Worm (Caenorhabditis elegans) whole organism, early embryonic: ENCODE measurements around the gene ash-2.

Experiments used
- F13C5.2 ChIP-seq: sonication (generic microtip); optimal IDR thresholded peaks from 2 replicates; lab custom pipeline; 2017; ENCODE audit warnings: mild to moderate bottlenecking, missing genetic modification characterization, inconsistent platforms, missing compliant biosample characterization
- aly-1 ChIP-seq: sonication (generic microtip); optimal IDR thresholded peaks from 2 replicates; lab custom pipeline; 2016; ENCODE audit warnings: missing genetic modification characterization, missing compliant biosample characterization
- sea-1 ChIP-seq: fragments of 200-800 bp; sonication (Bioruptor generic); conservative IDR thresholded peaks from 2 replicates; pipeline ENCODE4 v1.3.6; 2022; ENCODE audit warnings: missing genetic modification characterization, missing compliant biosample characterization
- tbx-11 ChIP-seq: fragments of 200-800 bp; sonication (Bioruptor generic); IDR thresholded peaks from 2 replicates; pipeline ENCODE4 v1.3.6; 2022; ENCODE audit warnings: missing genetic modification characterization, missing compliant biosample characterization

DNA sequence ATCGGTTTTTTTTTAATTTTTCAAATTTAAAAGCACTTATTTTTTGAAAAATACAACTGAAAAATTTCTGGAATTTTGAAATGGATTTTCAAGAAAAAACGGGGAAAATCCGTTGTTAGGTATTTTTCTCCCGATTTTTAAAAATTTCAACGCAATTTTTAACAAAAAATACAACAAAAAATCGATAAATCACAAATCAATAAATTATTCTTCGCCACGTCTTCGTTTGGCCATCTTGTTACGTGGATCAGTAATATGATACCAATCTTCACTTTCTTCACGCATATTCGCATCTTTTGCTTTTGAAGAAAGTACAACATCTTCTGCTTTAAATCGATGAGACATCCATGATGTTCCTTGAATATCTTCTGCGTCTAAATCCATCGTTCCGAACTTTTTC, 49.1 kb downstream of the ash-2 start:
- no peak for TF ChIP-seq tbx-11
- TF ChIP-seq F13C5.2 (tag; lab: Kevin White, UChicago): no peak
- TF ChIP-seq sea-1: no peak
- no peak for TF ChIP-seq aly-1 (tag; lab: Kevin White, UChicago)
